Worm (Caenorhabditis elegans) whole organism, L2 larva: Measurements from ENCODE around the gene pitr-4.

Experiments used
- lin-39 ChIP-seq: fragments of 150-350 bp; optimal IDR thresholded peaks from 2 replicates; lab custom pipeline; 2014; ENCODE audit warnings: missing biosample characterization, missing genetic modification reagents, missing genetic modification characterization
- nhr-129 ChIP-seq: fragments of 150-350 bp; optimal IDR thresholded peaks from 2 replicates; lab custom pipeline; 2014; ENCODE audit warnings: missing biosample characterization, missing genetic modification characterization
- unc-62 ChIP-seq: fragments of 150-350 bp; optimal IDR thresholded peaks from 2 replicates; lab custom pipeline; 2014; ENCODE audit warnings: missing biosample characterization, missing genetic modification reagents, missing genetic modification characterization
- zag-1 ChIP-seq: fragments of 150-350 bp; optimal IDR thresholded peaks from 2 replicates; lab custom pipeline; 2014; ENCODE audit warnings: missing biosample characterization, missing genetic modification characterization
- ztf-1 ChIP-seq: fragments of 200-800 bp; sonication (Bioruptor generic); conservative IDR thresholded peaks from 2 replicates; pipeline ENCODE4 v1.3.6; 2022; ENCODE audit warnings: missing genetic modification characterization, missing compliant biosample characterization

DNA sequence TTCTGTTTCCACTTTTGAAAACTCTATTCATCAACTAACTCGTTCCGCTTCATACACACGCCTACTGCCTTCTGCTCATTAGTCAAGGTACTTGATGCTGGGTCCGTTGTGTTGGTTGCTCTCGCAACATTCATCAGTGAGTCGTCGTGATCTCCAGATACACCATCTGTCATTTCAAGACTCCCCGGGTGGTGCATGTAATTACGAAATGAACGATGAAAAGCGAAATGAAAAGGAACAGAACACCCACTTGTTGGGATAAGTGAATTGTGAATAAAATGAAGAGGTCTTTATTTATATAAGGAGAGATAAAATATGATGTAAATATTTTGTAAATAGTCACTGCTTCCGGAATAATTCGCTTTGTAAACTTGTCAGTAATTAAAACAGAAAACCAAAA is 2.5 kb upstream of the pitr-4 start:
- TF ChIP-seq lin-39 (no peak), zag-1 (tag; lab: Kevin White, UChicago) (no peak), nhr-129 (no peak), ztf-1 (GFP tag; lab: Robert Waterston, UW) (no peak), unc-62 (GFP tag; lab: Kevin White, UChicago) (no peak)
